Worm (Caenorhabditis elegans) whole organism, early embryonic: Measurements from ENCODE around the gene mcm-7.

ENCODE experiments used
- aly-1 ChIP-seq: sonication (generic microtip); optimal IDR thresholded peaks from 2 replicates; lab custom pipeline; 2016; ENCODE audit warnings: missing genetic modification characterization, missing compliant biosample characterization
- ama-1 ChIP-seq: fragments of 150-350 bp; optimal IDR thresholded peaks from 2 replicates; lab custom pipeline; 2014
- ceh-36 ChIP-seq: sonication (generic microtip); optimal IDR thresholded peaks from 2 replicates; lab custom pipeline; 2016; ENCODE audit warnings: missing genetic modification characterization, inconsistent platforms, missing compliant biosample characterization
- hnd-1 ChIP-seq: sonication (generic microtip); optimal IDR thresholded peaks from 2 replicates; lab custom pipeline; 2016; ENCODE audit warnings: missing genetic modification characterization, missing compliant biosample characterization

DNA sequence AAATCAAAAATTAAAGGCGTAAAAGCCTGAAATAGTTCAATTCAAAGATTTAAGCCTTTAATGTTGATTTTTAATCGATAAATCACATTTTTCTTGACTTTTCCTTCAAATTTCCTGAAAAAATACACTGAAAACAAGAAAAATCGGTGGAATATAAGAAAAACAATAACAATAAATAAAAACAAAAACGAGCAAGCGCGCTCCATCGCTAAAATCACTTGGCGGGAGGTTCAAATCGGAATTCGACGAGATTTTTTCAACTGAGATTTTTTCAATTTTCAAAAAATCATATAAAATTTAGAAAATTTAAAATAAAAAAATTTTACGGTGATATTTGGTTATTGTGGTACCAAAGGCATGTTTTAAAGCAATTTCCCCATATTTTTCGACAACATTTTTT is 7.5 kb upstream of the mcm-7 start:
- no peak for TF ChIP-seq hnd-1 (tag; lab: Kevin White, UChicago)
- TF ChIP-seq ama-1 (lab: Kevin White, UChicago): no peak
- TF ChIP-seq aly-1: no peak
- TF ChIP-seq ceh-36 (tag; lab: Kevin White, UChicago): no peak
